Fruit fly (Drosophila melanogaster) whole organism, embryonic: ENCODE results near the gene Kaz1-ORFB.

Experiments used
- ATbp ChIP-seq: fragments of 200-800 bp; sonication (Bioruptor generic); optimal IDR thresholded peaks from 2 replicates; lab custom pipeline; 2017; ENCODE audit warnings: missing biosample characterization, mild to moderate bottlenecking, missing genetic modification characterization, missing genetic modification reagents
- Adf1 ChIP-seq: fragments of 200-800 bp; sonication (Bioruptor generic); IDR thresholded peaks from 2 replicates; pipeline ENCODE4 v1.3.6; 2022; ENCODE audit warnings: missing biosample characterization, missing genetic modification characterization
- Aef1 ChIP-seq: fragments of 200-800 bp; sonication (Bioruptor generic); IDR thresholded peaks from 3 replicates; pipeline ENCODE4 v1.3.6; 2022; ENCODE audit warnings: missing biosample characterization, missing genetic modification characterization
- Blimp-1 ChIP-seq: fragments of 200-800 bp; sonication (Bioruptor generic); optimal IDR thresholded peaks from 3 replicates; lab custom pipeline; 2018; ENCODE audit warnings: missing biosample characterization, missing genetic modification characterization, mild to moderate bottlenecking, moderate library complexity, missing genetic modification reagents
- CG11456 ChIP-seq: fragments of 200-800 bp; sonication (Bioruptor generic); IDR thresholded peaks from 3 replicates; pipeline ENCODE4 v1.3.6; 2022; ENCODE audit warnings: missing biosample characterization, missing genetic modification characterization
- CG1233 ChIP-seq: fragments of 200-800 bp; sonication (Bioruptor generic); optimal IDR thresholded peaks from 4 replicates; lab custom pipeline; 2018; ENCODE audit warnings: missing biosample characterization, mild to moderate bottlenecking, missing genetic modification characterization
- CG12744 ChIP-seq: fragments of 200-800 bp; sonication (Bioruptor generic); optimal IDR thresholded peaks from 2 replicates; lab custom pipeline; 2016; ENCODE audit warnings: missing biosample characterization, missing genetic modification characterization
- CG13775 ChIP-seq: fragments of 200-800 bp; sonication (Bioruptor generic); optimal IDR thresholded peaks from 3 replicates; lab custom pipeline; 2017; ENCODE audit warnings: missing biosample characterization, mild to moderate bottlenecking, missing genetic modification characterization
- CG16813 ChIP-seq: fragments of 200-800 bp; sonication (Bioruptor generic); IDR thresholded peaks from 3 replicates; pipeline ENCODE4 v1.3.6; 2022; ENCODE audit warnings: missing biosample characterization, missing genetic modification characterization; ENCODE audit not compliant: partially characterized antibody
- CG1792 ChIP-seq: fragments of 200-800 bp; sonication (Bioruptor generic); optimal IDR thresholded peaks from 2 replicates; lab custom pipeline; 2016; ENCODE audit warnings: missing biosample characterization, missing genetic modification characterization
- CG2712 ChIP-seq: fragments of 200-800 bp; optimal IDR thresholded peaks from 3 replicates; lab custom pipeline; 2019; ENCODE audit warnings: missing biosample characterization, mild to moderate bottlenecking, missing genetic modification characterization, moderate library complexity
- CG2875 ChIP-seq: fragments of 200-800 bp; sonication (Bioruptor generic); optimal IDR thresholded peaks from 2 replicates; lab custom pipeline; 2017; ENCODE audit warnings: missing biosample characterization, mild to moderate bottlenecking, missing genetic modification characterization, missing genetic modification reagents
- CG5953 ChIP-seq: fragments of 200-800 bp; sonication (Bioruptor generic); IDR thresholded peaks from 2 replicates; pipeline ENCODE4 v1.3.6; 2022; ENCODE audit warnings: missing biosample characterization, missing genetic modification characterization
- CG7372 ChIP-seq: fragments of 200-800 bp; sonication (Bioruptor generic); IDR thresholded peaks from 2 replicates; pipeline ENCODE4 v1.3.6; 2022; ENCODE audit warnings: missing biosample characterization, missing genetic modification characterization
- CG8924 ChIP-seq: fragments of 200-800 bp; optimal IDR thresholded peaks from 3 replicates; lab custom pipeline; 2019; ENCODE audit warnings: missing biosample characterization, mild to moderate bottlenecking, missing genetic modification characterization, moderate library complexity
- CG8944 ChIP-seq: fragments of 200-800 bp; sonication (Bioruptor generic); optimal IDR thresholded peaks from 3 replicates; lab custom pipeline; 2016; ENCODE audit warnings: missing biosample characterization, missing genetic modification characterization
- CTCF ChIP-seq: fragments of 200-800 bp; sonication (Bioruptor generic); optimal IDR thresholded peaks from 2 replicates; lab custom pipeline; 2017; ENCODE audit warnings: missing biosample characterization, mild to moderate bottlenecking, missing genetic modification characterization, moderate library complexity
- D ChIP-seq, 2 experiments: fragments of 200-800 bp in 1 of 2; fragments of >200 bp in 1 of 2; sonication (Bioruptor generic) in 1 of 2; optimal IDR thresholded peaks; 2 replicates in 1 of 2; 3 replicates in 1 of 2; lab custom pipeline; 2017; ENCODE audit warnings: mild to moderate bottlenecking in 1 of 2, missing biosample characterization in 1 of 2, missing genetic modification characterization in 1 of 2, missing genetic modification reagents in 1 of 2
- Dek ChIP-seq: fragments of 200-800 bp; sonication (Bioruptor generic); optimal IDR thresholded peaks from 3 replicates; lab custom pipeline; 2019; ENCODE audit warnings: missing biosample characterization, mild to moderate bottlenecking, missing genetic modification characterization, moderate library complexity
- Doc2 ChIP-seq: fragments of 200-800 bp; sonication (Bioruptor generic); IDR thresholded peaks from 2 replicates; pipeline ENCODE4 v1.3.6; 2022; ENCODE audit warnings: missing biosample characterization, missing genetic modification characterization
- Ets65A ChIP-seq: fragments of 200-800 bp; sonication (Bioruptor generic); peaks from one replicate; lab custom pipeline; 2016; ENCODE audit warnings: missing biosample characterization, missing genetic modification characterization
- GATAe ChIP-seq: fragments of 200-800 bp; sonication (Bioruptor generic); conservative IDR thresholded peaks from 2 replicates; pipeline ENCODE4 v1.3.6; 2022; ENCODE audit warnings: missing biosample characterization, missing genetic modification characterization
- Hmx ChIP-seq: fragments of 200-800 bp; sonication (Bioruptor generic); optimal IDR thresholded peaks from 2 replicates; lab custom pipeline; 2016; ENCODE audit warnings: missing biosample characterization, missing genetic modification characterization
- Hr51 ChIP-seq, 2 experiments: fragments of 200-800 bp; sonication (Bioruptor generic); optimal IDR thresholded peaks; 2 replicates in 1 of 2; 3 replicates in 1 of 2; lab custom pipeline; 2016 to 2018; ENCODE audit warnings: missing biosample characterization in 2 of 2, missing genetic modification characterization in 2 of 2, mild to moderate bottlenecking in 1 of 2, moderate library complexity in 1 of 2
- Lhr ChIP-seq: fragments of 200-800 bp; sonication (Bioruptor generic); optimal IDR thresholded peaks from 3 replicates; lab custom pipeline; 2017; ENCODE audit warnings: mild to moderate bottlenecking, missing biosample characterization, missing genetic modification reagents, missing genetic modification characterization
- Lim3 ChIP-seq: fragments of 200-800 bp; sonication (Bioruptor generic); IDR thresholded peaks from 2 replicates; pipeline ENCODE4 v1.3.6; 2022; ENCODE audit warnings: missing biosample characterization, missing genetic modification characterization
- Nf-YA ChIP-seq: fragments of 200-800 bp; sonication (Bioruptor generic); IDR thresholded peaks from 2 replicates; pipeline ENCODE4 v1.3.6; 2022; ENCODE audit warnings: missing biosample characterization, missing genetic modification characterization
- Nf-YB ChIP-seq: fragments of 200-800 bp; sonication (Bioruptor generic); optimal IDR thresholded peaks from 3 replicates; lab custom pipeline; 2019; ENCODE audit warnings: missing biosample characterization, mild to moderate bottlenecking, missing genetic modification characterization, moderate library complexity
- Ssrp ChIP-seq: fragments of 200-800 bp; sonication (Bioruptor generic); optimal IDR thresholded peaks from 2 replicates; lab custom pipeline; 2018; ENCODE audit warnings: missing biosample characterization, mild to moderate bottlenecking, missing genetic modification characterization, moderate library complexity
- TFAM ChIP-seq: fragments of 200-800 bp; sonication (Bioruptor generic); optimal IDR thresholded peaks from 2 replicates; lab custom pipeline; 2017; ENCODE audit warnings: missing biosample characterization, missing genetic modification characterization, inconsistent platforms
- cas ChIP-seq: fragments of 200-800 bp; sonication (Bioruptor generic); IDR thresholded peaks from 2 replicates; pipeline ENCODE4 v1.3.6; 2022; ENCODE audit warnings: missing biosample characterization, missing genetic modification characterization
- chif ChIP-seq, 2 experiments: fragments of 200-800 bp; sonication (Bioruptor generic); optimal IDR thresholded peaks; 3 replicates each; lab custom pipeline; 2016; ENCODE audit warnings: missing biosample characterization in 2 of 2, missing genetic modification characterization in 2 of 2
- corto ChIP-seq: fragments of 200-800 bp; sonication (Bioruptor generic); optimal IDR thresholded peaks from 2 replicates; lab custom pipeline; 2016; ENCODE audit warnings: missing biosample characterization, mild to moderate bottlenecking, missing genetic modification characterization, moderate library complexity
- esg ChIP-seq: fragments of 200-800 bp; sonication (Bioruptor generic); conservative IDR thresholded peaks from 2 replicates; pipeline ENCODE4 v1.3.6; 2022; ENCODE audit warnings: missing biosample characterization, missing genetic modification characterization
- fu2 ChIP-seq: fragments of 200-800 bp; sonication (Bioruptor generic); optimal IDR thresholded peaks from 2 replicates; lab custom pipeline; 2016; ENCODE audit warnings: missing biosample characterization, missing genetic modification characterization
- gt ChIP-seq: fragments of 200-800 bp; sonication (Bioruptor generic); IDR thresholded peaks from 2 replicates; pipeline ENCODE4 v1.3.6; 2022; ENCODE audit warnings: missing biosample characterization, missing genetic modification characterization
- hth ChIP-seq: fragments of >200 bp; optimal IDR thresholded peaks from 2 replicates; lab custom pipeline; 2017; ENCODE audit warnings: inconsistent platforms
- inv ChIP-seq: fragments of 200-800 bp; sonication (Bioruptor generic); IDR thresholded peaks from 2 replicates; pipeline ENCODE4 v1.3.6; 2022; ENCODE audit warnings: missing biosample characterization, missing genetic modification characterization; ENCODE audit not compliant: partially characterized antibody
- lilli ChIP-seq: fragments of 200-800 bp; sonication (Bioruptor generic); optimal IDR thresholded peaks from 3 replicates; lab custom pipeline; 2016; ENCODE audit warnings: missing biosample characterization, missing genetic modification characterization
- luna ChIP-seq: fragments of 200-800 bp; sonication (Bioruptor generic); optimal IDR thresholded peaks from 2 replicates; lab custom pipeline; 2016; ENCODE audit warnings: missing biosample characterization, missing genetic modification characterization
- maf-S ChIP-seq: fragments of 200-800 bp; sonication (Bioruptor generic); optimal IDR thresholded peaks from 2 replicates; lab custom pipeline; 2016; ENCODE audit warnings: missing biosample characterization, missing genetic modification characterization
- nmo ChIP-seq: fragments of 200-800 bp; sonication (Bioruptor generic); optimal IDR thresholded peaks from 2 replicates; lab custom pipeline; 2018; ENCODE audit warnings: missing biosample characterization, mild to moderate bottlenecking, missing genetic modification characterization, moderate library complexity
- onecut ChIP-seq: fragments of 200-800 bp; sonication (Bioruptor generic); IDR thresholded peaks from 2 replicates; pipeline ENCODE4 v1.3.6; 2022; ENCODE audit warnings: missing biosample characterization, missing genetic modification characterization
- pum ChIP-seq: fragments of 200-800 bp; sonication (Bioruptor generic); optimal IDR thresholded peaks from 2 replicates; lab custom pipeline; 2016; ENCODE audit warnings: missing biosample characterization, missing genetic modification characterization
- so ChIP-seq: fragments of 200-800 bp; sonication (Bioruptor generic); IDR thresholded peaks from 3 replicates; pipeline ENCODE4 v1.3.6; 2022; ENCODE audit warnings: missing biosample characterization, missing genetic modification characterization
- sr ChIP-seq: fragments of 200-800 bp; sonication (Bioruptor generic); IDR thresholded peaks from 3 replicates; pipeline ENCODE4 v1.3.6; 2022; ENCODE audit warnings: missing biosample characterization, missing genetic modification characterization
- tin ChIP-seq: fragments of 200-800 bp; sonication (Bioruptor generic); optimal IDR thresholded peaks from 3 replicates; lab custom pipeline; 2016; ENCODE audit warnings: missing biosample characterization, missing genetic modification characterization
- usp ChIP-seq: fragments of >200 bp; optimal IDR thresholded peaks from 2 replicates; lab custom pipeline; 2017; ENCODE audit warnings: missing biosample characterization, missing genetic modification characterization
- vfl ChIP-seq: fragments of 200-800 bp; sonication (Bioruptor generic); optimal IDR thresholded peaks from 2 replicates; lab custom pipeline; 2016; ENCODE audit warnings: missing biosample characterization, missing genetic modification characterization
- vnd ChIP-seq: fragments of 200-800 bp; sonication (Bioruptor generic); IDR thresholded peaks from 3 replicates; pipeline ENCODE4 v1.3.6; 2022; ENCODE audit warnings: missing biosample characterization, missing genetic modification characterization; ENCODE audit not compliant: partially characterized antibody
- zfh1 ChIP-seq: fragments of 200-800 bp; sonication (Bioruptor generic); IDR thresholded peaks from 3 replicates; pipeline ENCODE4 v1.3.6; 2022; ENCODE audit warnings: missing biosample characterization, missing genetic modification characterization

The Kaz1-ORFB gene

DNA sequence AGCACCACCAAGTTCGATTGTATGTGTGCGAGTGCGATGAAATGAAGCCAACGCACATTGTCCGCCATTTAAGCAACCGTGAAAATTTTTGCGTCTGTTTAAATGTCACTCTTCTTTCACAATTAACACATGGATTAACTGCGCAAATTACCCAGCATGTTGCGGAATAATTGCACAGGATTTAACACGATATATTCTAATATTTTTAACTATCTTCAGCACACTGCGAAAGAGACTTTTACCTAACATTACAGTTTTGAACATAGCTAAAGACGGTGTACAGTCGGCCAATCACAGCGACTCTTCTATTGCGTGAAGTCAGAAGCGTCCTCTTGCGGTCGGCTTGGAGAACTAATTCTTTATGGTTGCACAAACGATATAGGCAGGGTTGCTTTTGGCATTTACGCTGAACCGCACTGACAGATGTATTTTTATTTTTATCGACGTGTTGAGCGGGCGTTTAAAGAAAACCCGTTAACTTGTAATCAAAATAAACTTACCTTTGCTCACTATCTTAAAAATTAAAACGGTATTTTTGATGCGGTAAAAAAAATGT lies 30.3 kb downstream of the Kaz1-ORFB start (continued):
- TF ChIP-seq CG8944: no peak
- TF ChIP-seq sr: no peak
- no peak for TF ChIP-seq GATAe (GFP tag; lab: Robert Waterston, UW)
- no peak for TF ChIP-seq gt (GFP tag; lab: Robert Waterston, UW)
- TF ChIP-seq D (optimal IDR thresholded peaks at IDR 0.05; lab: Kevin White, UChicago): no peak
- no peak for TF ChIP-seq D (GFP tag; optimal IDR thresholded peaks at IDR 0.05; lab: Kevin White, UChicago)
- TF ChIP-seq Adf1 (GFP tag; lab: Robert Waterston, UW): peak; percentile 35; the same call in 1 of the 2 replicates
- TF ChIP-seq CG11456: no peak; the same call in 1 of the 3 replicates
- TF ChIP-seq Nf-YB: peak; percentile 98
- no peak for TF ChIP-seq CG7372 (GFP tag; lab: Robert Waterston, UW)
- peak; percentile 73 for TF ChIP-seq CG16813
- peak; percentile 58 for TF ChIP-seq lilli
- peak; percentile 50 for TF ChIP-seq tin (GFP tag; lab: Kevin White, UChicago)
- peak; percentile 96 for TF ChIP-seq Ets65A (GFP tag; lab: Kevin White, UChicago)
- TF ChIP-seq CG8924 (tag; lab: Kevin White, UChicago): no peak
- peak; percentile 87 for TF ChIP-seq Nf-YA
- peak; percentile 66; the same call in 2 of the 3 replicates for TF ChIP-seq zfh1 (GFP tag; lab: Robert Waterston, UW)
- peak; percentile 54 for TF ChIP-seq CG13775
- TF ChIP-seq ATbp (GFP tag; lab: Kevin White, UChicago): no peak
- peak; percentile 19 for TF ChIP-seq pum (GFP tag; lab: Kevin White, UChicago)
- peak; percentile 21 for TF ChIP-seq CG12744 (GFP tag; lab: Kevin White, UChicago)
- TF ChIP-seq TFAM (GFP tag; lab: Kevin White, UChicago): no peak
- no peak for TF ChIP-seq maf-S (GFP tag; lab: Kevin White, UChicago)
- no peak for TF ChIP-seq CG1233 (GFP tag; lab: Kevin White, UChicago)
- peak; percentile 57 for TF ChIP-seq inv (GFP tag; lab: Robert Waterston, UW)
- no peak for TF ChIP-seq luna (GFP tag; lab: Kevin White, UChicago)
- peak; percentile 29 for TF ChIP-seq CG2712 (tag; lab: Kevin White, UChicago)
- no peak for TF ChIP-seq Ssrp (tag; lab: Kevin White, UChicago)
- TF ChIP-seq Hmx (GFP tag; lab: Kevin White, UChicago): no peak
- TF ChIP-seq Aef1 (GFP tag; lab: Robert Waterston, UW): peak; percentile 27; the same call in 1 of the 3 replicates
- no peak for TF ChIP-seq Dek (tag; lab: Kevin White, UChicago)
- TF ChIP-seq CG5953 (GFP tag; lab: Robert Waterston, UW): peak; percentile 54; the same call in 1 of the 2 replicates
- 0 out of 2 replicates have a peak, but pooled peaks have one; percentile 10 for TF ChIP-seq cas (GFP tag; lab: Robert Waterston, UW)
- peak in 1 of 2 experiments; percentile 12 for TF ChIP-seq Hr51 (GFP tag; optimal IDR thresholded peaks at IDR 0.05; lab: Kevin White, UChicago)
- no peak for TF ChIP-seq esg (GFP tag; lab: Robert Waterston, UW)
- TF ChIP-seq hth (lab: Kevin White, UChicago): no peak
- peak; percentile 35 for TF ChIP-seq fu2 (GFP tag; lab: Kevin White, UChicago)
- TF ChIP-seq CTCF: peak; percentile 96
- TF ChIP-seq vfl (GFP tag; lab: Kevin White, UChicago): peak; percentile 22
- no peak; the same call in none of the 2 replicates for TF ChIP-seq onecut (GFP tag; lab: Robert Waterston, UW)
- TF ChIP-seq usp: no peak
- peak; percentile 48 to 54 for TF ChIP-seq chif (GFP tag; optimal IDR thresholded peaks at IDR 0.05; lab: Kevin White, UChicago)
- TF ChIP-seq Lhr (GFP tag; lab: Kevin White, UChicago): peak; percentile 83
- no peak for TF ChIP-seq Doc2 (GFP tag; lab: Robert Waterston, UW)
- no peak for TF ChIP-seq corto (GFP tag; lab: Kevin White, UChicago)
- peak; percentile 45 for TF ChIP-seq CG1792 (GFP tag; lab: Kevin White, UChicago)
- peak; percentile 64 for TF ChIP-seq nmo (GFP tag; lab: Kevin White, UChicago)
- TF ChIP-seq Blimp-1 (GFP tag; lab: Kevin White, UChicago): no peak
- TF ChIP-seq Lim3: no peak
- no peak; the same call in 2 of the 3 replicates for TF ChIP-seq vnd (GFP tag; lab: Robert Waterston, UW)
- peak; percentile 6 for TF ChIP-seq CG2875 (GFP tag; lab: Kevin White, UChicago)
- TF ChIP-seq so: no peak
